Fruit fly (Drosophila melanogaster): Measurements from ENCODE around the gene RagA-B.

DNA sequence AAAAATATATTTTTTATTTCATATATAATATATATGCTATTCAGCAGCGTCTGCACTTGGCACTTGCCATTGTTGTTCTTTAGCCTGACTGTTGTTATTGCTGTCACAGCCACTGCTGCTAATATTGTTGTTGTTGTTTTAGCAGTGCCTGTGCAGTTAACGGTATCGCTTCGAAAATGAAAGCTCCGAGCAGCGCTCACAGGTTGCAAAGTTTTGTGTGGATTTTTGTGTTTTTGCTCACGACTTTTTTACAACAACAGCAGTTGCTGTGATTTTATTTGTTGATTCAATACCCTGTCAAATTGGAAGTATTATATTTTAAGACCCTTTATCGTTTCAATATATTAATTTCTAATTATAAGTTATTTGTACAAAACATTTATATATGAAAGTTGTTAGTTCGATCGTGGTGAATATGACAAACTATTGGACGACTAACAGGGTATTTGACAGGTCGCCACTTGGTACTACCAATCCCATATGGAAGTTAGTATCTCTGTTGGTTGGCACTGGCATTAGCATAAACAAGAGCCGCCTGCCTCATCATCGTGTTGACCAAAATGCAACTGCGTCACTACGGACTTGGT, 20.3 kb downstream of the RagA-B start:
- TF ChIP-seq pfk (GFP tag; optimal IDR thresholded peaks at IDR 0.05) = no peak
- no peak for TF ChIP-seq HLH4C (GFP tag; IDR thresholded peaks at IDR 0.05; ENCODE audit: partially characterized antibody)
- TF ChIP-seq nom (GFP tag; optimal IDR thresholded peaks at IDR 0.05) = no peak
- no peak for TF ChIP-seq ara (GFP tag; IDR thresholded peaks at IDR 0.05)
- TF ChIP-seq ro (GFP tag; IDR thresholded peaks at IDR 0.05) = no peak
- no peak for TF ChIP-seq psq (GFP tag; optimal IDR thresholded peaks at IDR 0.05)
- peak; percentile 32 for TF ChIP-seq grau (tag; optimal IDR thresholded peaks at IDR 0.05)
- no peak for TF ChIP-seq CG4820 (GFP tag; optimal IDR thresholded peaks at IDR 0.05)
- TF ChIP-seq otp (GFP tag; IDR thresholded peaks at IDR 0.05) = 0 out of 3 replicates have a peak, but pooled peaks have one; percentile 35
- no peak for TF ChIP-seq BtbVII (GFP tag; optimal IDR thresholded peaks at IDR 0.05)
- TF ChIP-seq her (GFP tag; optimal IDR thresholded peaks at IDR 0.05) = no peak
